Fruit fly (Drosophila melanogaster) whole organism, wandering third instar larva: Measurements from ENCODE around the gene Hasp.

Experiments used
- Abd-B ChIP-seq: fragments of >200 bp; optimal IDR thresholded peaks from 2 replicates; lab custom pipeline; 2017; ENCODE audit warnings: missing biosample characterization, missing genetic modification characterization
- CG32264 ChIP-seq: fragments of 200-800 bp; sonication (Bioruptor generic); optimal IDR thresholded peaks from 2 replicates; lab custom pipeline; 2016; ENCODE audit warnings: missing biosample characterization, missing genetic modification characterization
- CG9705 ChIP-seq: fragments of 200-800 bp; sonication (Bioruptor generic); optimal IDR thresholded peaks from 2 replicates; lab custom pipeline; 2018; ENCODE audit warnings: missing biosample characterization, mild to moderate bottlenecking, missing genetic modification characterization
- CrebA ChIP-seq: fragments of 200-800 bp; sonication (Bioruptor generic); optimal IDR thresholded peaks from 2 replicates; lab custom pipeline; 2016; ENCODE audit warnings: missing biosample characterization, mild to moderate bottlenecking, missing genetic modification characterization, borderline replicate concordance
- Dfd ChIP-seq: fragments of >200 bp; optimal IDR thresholded peaks from 2 replicates; lab custom pipeline; 2017; ENCODE audit warnings: missing biosample characterization, missing genetic modification characterization
- GATAd ChIP-seq: sonication (Bioruptor generic); optimal IDR thresholded peaks from 2 replicates; lab custom pipeline; 2016; ENCODE audit warnings: missing biosample characterization, missing genetic modification characterization
- HLH106 ChIP-seq: fragments of 200-800 bp; optimal IDR thresholded peaks from 3 replicates; lab custom pipeline; 2019; ENCODE audit warnings: missing biosample characterization, mild to moderate bottlenecking, missing genetic modification characterization, moderate library complexity
- Hr78 ChIP-seq: fragments of >200 bp; optimal IDR thresholded peaks from 2 replicates; lab custom pipeline; 2017; ENCODE audit warnings: missing biosample characterization, missing genetic modification characterization
- Hr83 ChIP-seq: fragments of 200-300 bp; sonication (Bioruptor generic); optimal IDR thresholded peaks from 2 replicates; lab custom pipeline; 2016; ENCODE audit warnings: missing biosample characterization, mild to moderate bottlenecking, missing genetic modification characterization, moderate library complexity; ENCODE audit not compliant: poor library complexity, severe bottlenecking
- Jra ChIP-seq: sonication (Bioruptor generic); optimal IDR thresholded peaks from 2 replicates; lab custom pipeline; 2016; ENCODE audit warnings: missing biosample characterization, missing genetic modification characterization
- Myc ChIP-seq: fragments of >200 bp; optimal IDR thresholded peaks from 2 replicates; lab custom pipeline; 2017
- N ChIP-seq: fragments of >200 bp; optimal IDR thresholded peaks from 2 replicates; lab custom pipeline; 2018; ENCODE audit warnings: missing biosample characterization, missing external identifiers, missing genetic modification characterization
- OdsH ChIP-seq: fragments of 200-800 bp; sonication (Bioruptor generic); optimal IDR thresholded peaks from 2 replicates; lab custom pipeline; 2016; ENCODE audit warnings: missing biosample characterization, mild to moderate bottlenecking, missing genetic modification characterization
- Rel ChIP-seq, 2 experiments: fragments of 200-800 bp; sonication (Bioruptor generic) in 1 of 2; optimal IDR thresholded peaks; 2 replicates in 1 of 2; 3 replicates in 1 of 2; lab custom pipeline; 2016 to 2019; ENCODE audit warnings: mild to moderate bottlenecking in 2 of 2, missing biosample characterization in 2 of 2, missing genetic modification characterization in 2 of 2, moderate library complexity in 1 of 2
- Sp1 ChIP-seq: fragments of 200-800 bp; sonication (Bioruptor generic); optimal IDR thresholded peaks from 3 replicates; lab custom pipeline; 2019; ENCODE audit warnings: missing biosample characterization, mild to moderate bottlenecking, missing genetic modification characterization, moderate library complexity
- Vsx2 ChIP-seq: fragments of 200-300, 225-300 bp; sonication (Bioruptor generic); optimal IDR thresholded peaks from 2 replicates; lab custom pipeline; 2018; ENCODE audit warnings: missing biosample characterization, missing genetic modification characterization; ENCODE audit not compliant: partially characterized antibody
- br ChIP-seq: fragments of 200-800 bp; sonication (Bioruptor generic); optimal IDR thresholded peaks from 2 replicates; lab custom pipeline; 2016; ENCODE audit warnings: missing biosample characterization, missing genetic modification characterization
- dl ChIP-seq, 2 experiments: fragments of 175-275, 200-275 bp in 1 of 2; fragments of 200-275 bp in 1 of 2; sonication (Bioruptor generic); optimal IDR thresholded peaks; lab custom pipeline; 2018; ENCODE audit warnings: mild to moderate bottlenecking in 2 of 2, missing biosample characterization in 2 of 2, missing genetic modification characterization in 2 of 2, moderate library complexity in 2 of 2; ENCODE audit not compliant: partially characterized antibody in 2 of 2, insufficient read depth in 1 of 2
- dmrt93B ChIP-seq: fragments of 200-800 bp; sonication (Bioruptor generic); optimal IDR thresholded peaks from 2 replicates; lab custom pipeline; 2018; ENCODE audit warnings: missing biosample characterization, mild to moderate bottlenecking, missing genetic modification characterization
- dsf ChIP-seq: sonication (Bioruptor generic); optimal IDR thresholded peaks from 2 replicates; lab custom pipeline; 2016; ENCODE audit warnings: missing biosample characterization, missing genetic modification characterization, borderline replicate concordance
- ey ChIP-seq: fragments of 200-800 bp; sonication (Bioruptor generic); optimal IDR thresholded peaks from 2 replicates; lab custom pipeline; 2016; ENCODE audit warnings: missing biosample characterization, missing genetic modification characterization
- foxo ChIP-seq, 2 experiments: fragments of 200-800 bp; sonication (Bioruptor generic); optimal IDR thresholded peaks; 2 replicates in 1 of 2; 3 replicates in 1 of 2; lab custom pipeline; 2016 to 2017; ENCODE audit warnings: missing biosample characterization in 2 of 2, missing genetic modification characterization in 2 of 2
- fru ChIP-seq: fragments of 200-800 bp; sonication (Bioruptor generic); optimal IDR thresholded peaks from 3 replicates; lab custom pipeline; 2016; ENCODE audit warnings: missing biosample characterization, mild to moderate bottlenecking, missing genetic modification characterization
- h ChIP-seq: fragments of 200-800 bp; sonication (Bioruptor generic); optimal IDR thresholded peaks from 3 replicates; lab custom pipeline; 2016; ENCODE audit warnings: missing biosample characterization, mild to moderate bottlenecking, missing genetic modification characterization
- jim ChIP-seq: fragments of 175-275, 200-325 bp; sonication (Bioruptor generic); optimal IDR thresholded peaks from 2 replicates; lab custom pipeline; 2016; ENCODE audit warnings: missing biosample characterization, mild to moderate bottlenecking, missing genetic modification characterization
- lola ChIP-seq: fragments of >200 bp; optimal IDR thresholded peaks from 2 replicates; lab custom pipeline; 2017; ENCODE audit warnings: missing biosample characterization, missing genetic modification characterization
- pan ChIP-seq: fragments of >200 bp; optimal IDR thresholded peaks from 2 replicates; lab custom pipeline; 2017
- psq ChIP-seq: fragments of 200-800 bp; sonication (Bioruptor generic); optimal IDR thresholded peaks from 3 replicates; lab custom pipeline; 2017; ENCODE audit warnings: missing biosample characterization, mild to moderate bottlenecking, missing genetic modification characterization, moderate library complexity
- rgr ChIP-seq: fragments of 200-800 bp; sonication (Bioruptor generic); optimal IDR thresholded peaks from 3 replicates; lab custom pipeline; 2016; ENCODE audit warnings: missing biosample characterization, mild to moderate bottlenecking, missing genetic modification characterization
- sage ChIP-seq: fragments of 200-800 bp; sonication (Bioruptor generic); optimal IDR thresholded peaks from 2 replicates; lab custom pipeline; 2016; ENCODE audit warnings: missing biosample characterization, mild to moderate bottlenecking, missing genetic modification characterization
- sv ChIP-seq: fragments of 200-800 bp; sonication (Bioruptor generic); optimal IDR thresholded peaks from 3 replicates; lab custom pipeline; 2016; ENCODE audit warnings: missing biosample characterization, missing genetic modification characterization
- usp ChIP-seq: fragments of >200 bp; optimal IDR thresholded peaks from 2 replicates; lab custom pipeline; 2017; ENCODE audit warnings: missing biosample characterization, missing genetic modification characterization
- woc ChIP-seq: sonication (Bioruptor generic); optimal IDR thresholded peaks from 2 replicates; lab custom pipeline; 2016; ENCODE audit warnings: missing biosample characterization, mild to moderate bottlenecking, missing genetic modification characterization

Gene Hasp

DNA sequence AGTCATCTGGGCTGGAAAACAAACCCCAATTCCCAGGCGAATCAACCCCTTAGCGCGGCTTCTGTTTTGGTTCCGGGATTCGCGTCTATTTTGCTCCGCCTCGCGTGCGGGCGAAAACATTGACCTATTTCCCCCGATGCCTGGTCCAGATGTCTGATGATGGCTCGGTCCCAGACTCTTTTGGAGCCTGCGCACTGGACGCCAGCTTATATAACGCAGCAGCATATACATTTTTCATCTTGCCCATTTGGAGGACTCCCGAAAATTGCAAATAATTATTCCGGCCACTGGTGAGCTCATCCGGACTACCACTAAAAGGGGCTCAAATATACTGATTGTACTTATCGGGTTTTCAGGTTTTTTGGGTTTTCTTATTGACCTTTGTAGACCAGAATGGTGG, 942 bp downstream of the Hasp start:
- TF ChIP-seq Abd-B (GFP tag; lab: Kevin White, UChicago) (no peak), psq (GFP tag; lab: Kevin White, UChicago) (peak; percentile 34)

DNA sequence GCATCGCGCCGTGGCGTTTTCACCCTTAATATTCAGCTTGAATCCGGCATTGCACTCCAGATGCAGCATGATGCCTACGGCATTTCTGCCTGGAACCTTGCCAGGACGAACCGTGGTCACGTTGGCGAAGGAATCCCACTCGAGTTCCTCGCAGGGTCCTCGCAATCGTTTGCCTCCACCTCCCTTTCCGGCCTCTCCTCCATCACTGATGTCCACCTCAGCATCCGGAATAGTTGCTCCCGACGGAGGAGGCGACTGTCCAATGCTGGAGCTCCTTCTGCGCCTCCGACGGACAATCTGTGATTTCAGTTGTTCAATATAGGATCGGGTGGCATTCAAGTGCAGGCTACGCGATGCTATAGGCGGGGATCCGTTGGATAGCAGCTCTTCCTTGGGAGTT, 4.8 kb downstream of the Hasp start:
- TF ChIP-seq br (GFP tag; lab: Kevin White, UChicago) (no peak), Hr83 (no peak), Myc (no peak)

- TF ChIP-seq Myc (peak; percentile 19), N (GFP tag; lab: Kevin White, UChicago) (no peak), woc (no peak), OdsH (GFP tag; lab: Kevin White, UChicago) (peak; percentile 43), Hr83 (peak; percentile 92), GATAd (no peak), foxo (GFP tag; optimal IDR thresholded peaks at IDR 0.05; lab: Kevin White, UChicago) (peak in 1 of 2 experiments; percentile 66), fru (GFP tag; lab: Kevin White, UChicago) (peak; percentile 52), ey (peak; percentile 42), CrebA (no peak), br (GFP tag; lab: Kevin White, UChicago) (peak; percentile 42), dl (GFP tag; optimal IDR thresholded peaks at IDR 0.05; lab: Kevin White, UChicago; ENCODE audit: insufficient read depth in 1 of 2, partially characterized antibody in 2 of 2) (no peak), usp (no peak), Vsx2 (GFP tag; lab: Kevin White, UChicago) (no peak), CG9705 (GFP tag; lab: Kevin White, UChicago) (peak; percentile 30), CG32264 (peak; percentile 13), lola (GFP tag; lab: Kevin White, UChicago) (no peak), sage (no peak), h (GFP tag; lab: Kevin White, UChicago) (peak; percentile 73), Sp1 (GFP tag; lab: Kevin White, UChicago) (no peak), jim (no peak), dsf (no peak), sv (peak; percentile 16), Jra (GFP tag; lab: Kevin White, UChicago) (no peak), HLH106 (no peak), Abd-B (GFP tag; lab: Kevin White, UChicago) (no peak), rgr (peak; percentile 57), Rel (GFP tag; optimal IDR thresholded peaks at IDR 0.05; lab: Kevin White, UChicago) (no peak), Rel (tag; optimal IDR thresholded peaks at IDR 0.05; lab: Kevin White, UChicago) (no peak)
Measured at dm6 chr2L:19508361-19508918, 8.6 kb downstream of the Hasp start, which contains the start of gene cyst. TSS of gene cyst (minus strand) at chr2L:19508764.

DNA sequence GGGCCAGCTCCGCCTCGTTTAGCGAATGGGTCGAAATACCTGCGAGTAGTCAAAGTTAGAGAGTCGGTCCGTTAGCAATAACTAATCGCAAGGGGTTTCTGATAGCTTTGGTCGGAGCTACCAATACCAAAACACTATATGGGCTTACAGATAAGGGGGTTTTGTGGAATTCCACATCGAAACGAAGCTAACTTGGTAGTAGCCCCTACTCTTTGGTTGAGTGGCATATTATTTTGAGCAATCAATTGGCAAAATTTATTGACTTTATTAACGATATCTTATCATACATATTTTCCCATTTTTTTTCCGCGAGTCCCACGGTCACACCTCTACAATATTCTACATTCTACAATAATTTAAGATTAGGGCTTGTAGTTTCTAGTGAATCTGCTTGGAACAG, 10.7 kb downstream of the Hasp start:
- TF ChIP-seq Rel (GFP tag; optimal IDR thresholded peaks at IDR 0.05; lab: Kevin White, UChicago) (no peak), Rel (tag; optimal IDR thresholded peaks at IDR 0.05; lab: Kevin White, UChicago) (peak; percentile 89), pan (lab: Kevin White, UChicago) (no peak), dmrt93B (GFP tag; lab: Kevin White, UChicago) (no peak), Dfd (GFP tag; lab: Kevin White, UChicago) (no peak), dsf (no peak), dl (GFP tag; optimal IDR thresholded peaks at IDR 0.05; lab: Kevin White, UChicago; ENCODE audit: insufficient read depth in 1 of 2, partially characterized antibody in 2 of 2) (no peak)

dm6 chr2L:19497983-19498382, 19.0 kb downstream of the Hasp start, which contains the start of gene Top3alpha:
TSS of gene Top3alpha (plus strand) at chr2L:19498168.
- TF ChIP-seq Rel (GFP tag; optimal IDR thresholded peaks at IDR 0.05; lab: Kevin White, UChicago), result no peak
- peak; percentile 33 for TF ChIP-seq Rel (tag; optimal IDR thresholded peaks at IDR 0.05; lab: Kevin White, UChicago)
- no peak for TF ChIP-seq Hr78 (GFP tag; lab: Kevin White, UChicago)
- no peak for TF ChIP-seq dmrt93B (GFP tag; lab: Kevin White, UChicago)
